Worm (Caenorhabditis elegans) whole organism, late embryonic: ENCODE results near the gene sru-26.

Experiments
- ama-1 ChIP-seq: fragments of 150-350 bp; optimal IDR thresholded peaks from 2 replicates; lab custom pipeline; 2014
- ceh-14 ChIP-seq: sonication (generic microtip); optimal IDR thresholded peaks from 2 replicates; lab custom pipeline; 2016; ENCODE audit warnings: missing genotype, missing genetic modification characterization, missing compliant biosample characterization
- ceh-19 ChIP-seq: fragments of 200-800 bp; sonication (Bioruptor generic); optimal IDR thresholded peaks from 2 replicates; lab custom pipeline; 2018; ENCODE audit warnings: mild to moderate bottlenecking, missing genetic modification characterization, missing compliant biosample characterization
- fkh-10 ChIP-seq: fragments of 150-350 bp; optimal IDR thresholded peaks from 2 replicates; lab custom pipeline; 2014; ENCODE audit warnings: missing biosample characterization, missing genetic modification reagents, missing genetic modification characterization
- hlh-8 ChIP-seq: sonication (generic microtip); optimal IDR thresholded peaks from 2 replicates; lab custom pipeline; 2016; ENCODE audit warnings: missing genotype, missing genetic modification characterization, missing compliant biosample characterization
- lim-6 ChIP-seq: sonication (generic microtip); optimal IDR thresholded peaks from 2 replicates; lab custom pipeline; 2016; ENCODE audit warnings: missing genetic modification characterization, missing compliant biosample characterization
- lin-11 ChIP-seq: fragments of 200-800 bp; sonication (Bioruptor generic); optimal IDR thresholded peaks from 2 replicates; lab custom pipeline; 2018; ENCODE audit warnings: mild to moderate bottlenecking, missing genetic modification characterization, missing compliant biosample characterization
- nhr-11 ChIP-seq: fragments of 150-350 bp; optimal IDR thresholded peaks from 2 replicates; lab custom pipeline; 2014; ENCODE audit warnings: missing biosample characterization, missing genetic modification characterization
- pha-4 ChIP-seq: fragments of 150-350 bp; optimal IDR thresholded peaks from 2 replicates; lab custom pipeline; 2018; ENCODE audit warnings: missing biosample characterization, missing genetic modification reagents, missing genetic modification characterization

- TF ChIP-seq ceh-14 (tag; lab: Kevin White, UChicago) (no peak), fkh-10 (no peak), lin-11 (tag; lab: Kevin White, UChicago) (no peak), nhr-11 (tag; lab: Kevin White, UChicago) (no peak), pha-4 (tag; lab: Kevin White, UChicago) (no peak), lim-6 (no peak), ama-1 (no peak), hlh-8 (no peak), ceh-19 (no peak)
Observed at ce11 chrIV:12445463-12445934, 41.8 kb upstream of the sru-26 start, which contains the start of gene C25G4.3.
